Worm (Caenorhabditis elegans) whole organism, L4 larva: ENCODE data around the gene clec-151.

Source experiments
- F49E8.2 ChIP-seq: sonication (generic microtip); optimal IDR thresholded peaks from 2 replicates; lab custom pipeline; 2016; ENCODE audit warnings: missing compliant biosample characterization, mild to moderate bottlenecking, missing genetic modification characterization, borderline replicate concordance
- R02D3.7 ChIP-seq: fragments of 150-350 bp; sonication (generic microtip); optimal IDR thresholded peaks from 3 replicates; lab custom pipeline; 2014; ENCODE audit warnings: missing biosample characterization, missing genetic modification characterization
- Y75B8A.6 ChIP-seq: fragments of 200-800 bp; sonication (Bioruptor generic); IDR thresholded peaks from 2 replicates; pipeline ENCODE4 v1.3.6; 2022; ENCODE audit warnings: missing genetic modification reagents, missing genetic modification characterization, missing compliant biosample characterization
- ZK546.5 ChIP-seq, 2 experiments: sonication (generic microtip); optimal IDR thresholded peaks; 2 replicates each; lab custom pipeline; 2017; ENCODE audit warnings: missing biosample characterization in 2 of 2, missing genetic modification characterization in 2 of 2
- aha-1 ChIP-seq: fragments of 150-350 bp; peaks from one replicate; lab custom pipeline; 2014; ENCODE audit warnings: missing biosample characterization, missing genetic modification characterization
- arid-1 ChIP-seq: fragments of 200-800 bp; sonication (Bioruptor generic); conservative IDR thresholded peaks from 2 replicates; pipeline ENCODE4 v1.3.6; 2022; ENCODE audit warnings: missing genetic modification reagents, missing genetic modification characterization, missing compliant biosample characterization
- ceh-28 ChIP-seq: fragments of 150-350 bp; optimal IDR thresholded peaks from 2 replicates; lab custom pipeline; 2014; ENCODE audit warnings: missing biosample characterization, missing genetic modification reagents, missing genetic modification characterization
- daf-16 ChIP-seq, 3 experiments: sonication (generic microtip); optimal IDR thresholded peaks; 2 replicates each; lab custom pipeline; 2016 to 2017; ENCODE audit warnings: missing genetic modification characterization in 3 of 3, missing genetic modification reagents in 3 of 3, mild to moderate bottlenecking in 2 of 3, missing compliant biosample characterization in 2 of 3, missing biosample characterization in 1 of 3, moderate library complexity in 1 of 3
- dmd-6 ChIP-seq: fragments of 200-800 bp; sonication (Bioruptor generic); IDR thresholded peaks from 2 replicates; pipeline ENCODE4 v1.3.6; 2022; ENCODE audit warnings: missing genetic modification reagents, missing genetic modification characterization, missing compliant biosample characterization
- duxl-1 ChIP-seq: sonication (generic microtip); optimal IDR thresholded peaks from 2 replicates; lab custom pipeline; 2016; ENCODE audit warnings: mild to moderate bottlenecking, missing genetic modification characterization, moderate library complexity, missing compliant biosample characterization; ENCODE audit not compliant: poor library complexity
- hif-1 ChIP-seq, 2 experiments: sonication (generic microtip); optimal IDR thresholded peaks; 2 replicates each; lab custom pipeline; 2016 to 2017; ENCODE audit warnings: missing compliant biosample characterization in 2 of 2, missing genetic modification characterization in 2 of 2, missing genetic modification reagents in 2 of 2, missing genotype in 2 of 2, mild to moderate bottlenecking in 1 of 2
- lin-29 ChIP-seq: fragments of 200-800 bp; sonication (Bioruptor generic); IDR thresholded peaks from 2 replicates; pipeline ENCODE4 v1.3.6; 2022; ENCODE audit warnings: missing genetic modification reagents, missing genetic modification characterization, missing compliant biosample characterization
- lin-39 ChIP-seq: fragments of 150-350 bp; optimal IDR thresholded peaks from 2 replicates; lab custom pipeline; 2014; ENCODE audit warnings: missing biosample characterization, missing genetic modification reagents, missing genetic modification characterization
- nhr-25 ChIP-seq: sonication (generic microtip); optimal IDR thresholded peaks from 2 replicates; lab custom pipeline; 2017; ENCODE audit warnings: missing genetic modification characterization, mild to moderate bottlenecking, missing compliant biosample characterization, antibody characterized with exemption, moderate library complexity, borderline replicate concordance; ENCODE audit not compliant: insufficient read depth
- nhr-76 ChIP-seq: fragments of 150-350 bp; optimal IDR thresholded peaks from 2 replicates; lab custom pipeline; 2014; ENCODE audit warnings: missing biosample characterization, missing genetic modification characterization
- pqm-1 ChIP-seq: sonication (generic microtip); optimal IDR thresholded peaks from 2 replicates; lab custom pipeline; 2017; ENCODE audit warnings: missing biosample characterization, missing genetic modification characterization
- tag-97 ChIP-seq: fragments of 200-800 bp; sonication (Bioruptor generic); IDR thresholded peaks from 2 replicates; pipeline ENCODE4 v1.3.6; 2022; ENCODE audit warnings: missing genetic modification characterization, missing compliant biosample characterization
- zfp-2 ChIP-seq: sonication (generic microtip); optimal IDR thresholded peaks from 2 replicates; lab custom pipeline; 2016; ENCODE audit warnings: mild to moderate bottlenecking, missing genetic modification characterization, missing compliant biosample characterization
- zfp-3 ChIP-seq: fragments of 200-800 bp; sonication (Bioruptor generic); conservative IDR thresholded peaks from 2 replicates; pipeline ENCODE4 v1.3.6; 2022; ENCODE audit warnings: missing genetic modification reagents, missing genetic modification characterization, missing compliant biosample characterization

clec-151 gene

ce11 chrIII:4671491-4671890, 43.2 kb downstream of the clec-151 start, which contains the start of gene T23F11.11:
T23F11.11 (minus strand) TSS chrIII:4671591.
- TF ChIP-seq lin-29 (GFP tag; lab: Robert Waterston, UW) = no peak
- peak; percentile 5 for TF ChIP-seq pqm-1

- TF ChIP-seq Y75B8A.6 (no peak), nhr-25 (tag; lab: Kevin White, UChicago) (no peak), zfp-3 (GFP tag; lab: Robert Waterston, UW) (no peak), daf-16 (GFP tag; optimal IDR thresholded peaks at IDR 0.05; lab: Kevin White, UChicago) (no peak), daf-16 (tag; optimal IDR thresholded peaks at IDR 0.05; lab: Kevin White, UChicago) (no peak), dmd-6 (GFP tag; lab: Robert Waterston, UW) (no peak), tag-97 (GFP tag; lab: Robert Waterston, UW) (no peak), zfp-2 (tag; lab: Kevin White, UChicago) (no peak), ZK546.5 (tag; optimal IDR thresholded peaks at IDR 0.05; lab: Kevin White, UChicago) (no peak), lin-39 (tag; lab: Kevin White, UChicago) (no peak), F49E8.2 (tag; lab: Kevin White, UChicago) (no peak), R02D3.7 (no peak), arid-1 (GFP tag; lab: Robert Waterston, UW) (no peak), ceh-28 (tag; lab: Kevin White, UChicago) (no peak)
- TF ChIP-seq, all 104 proteins: peak for 0
Observed at ce11 chrIII:4671949-4672348, 43.7 kb downstream of the clec-151 start, which contains the start of gene srg-13. srg-13 (plus strand) TSS chrIII:4672249.

- TF ChIP-seq nhr-76 (tag; lab: Kevin White, UChicago) (no peak), duxl-1 (no peak), hif-1 (tag; optimal IDR thresholded peaks at IDR 0.05; lab: Kevin White, UChicago) (no peak)
Observed at ce11 chrIII:4677466-4677865, 49.2 kb downstream of the clec-151 start, which contains the start of gene srg-10. srg-10 (plus strand) TSS chrIII:4677766.

DNA sequence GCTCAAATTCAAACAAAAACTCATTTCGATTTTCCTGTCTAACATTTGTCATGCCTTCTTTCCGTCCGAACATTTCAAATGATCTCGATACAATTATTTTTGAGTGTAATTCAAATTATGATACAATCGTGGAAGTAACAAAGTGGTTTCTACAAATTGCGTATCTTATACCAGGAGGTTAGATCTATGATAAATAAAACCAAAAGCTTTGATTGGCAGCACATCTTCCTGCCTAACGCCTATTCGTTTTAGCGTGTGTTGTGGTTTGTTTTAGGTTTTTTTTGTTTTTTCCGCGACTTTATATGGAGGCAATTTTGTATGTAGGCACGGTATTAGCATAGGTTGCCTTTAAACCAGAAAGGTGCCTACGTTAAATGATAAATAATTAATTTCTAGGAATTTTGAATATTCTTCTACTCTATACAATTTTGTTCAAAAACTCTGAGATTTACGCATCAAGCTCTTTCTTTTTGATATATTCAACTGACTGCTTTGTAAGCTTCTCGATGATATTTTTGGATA, 51.8 kb downstream of the clec-151 start, which contains the start of gene srg-11:
srg-11 (plus strand) TSS at position 51 of the 522 bp plus-strand sequence.
- TF ChIP-seq aha-1 = peak; percentile 97
- no peak for TF ChIP-seq lin-39 (tag; lab: Kevin White, UChicago)
- TF ChIP-seq, all 104 proteins: peak for 1
